Worm (Caenorhabditis elegans): ENCODE data around the gene C15C8.6.

ce11 chrV:12773222-12773621 is 21.9 kb upstream of the C15C8.6 start, which contains the start of gene ZC455.1:
- no peak for TF ChIP-seq ztf-6 (GFP tag; IDR thresholded peaks at IDR 0.05)
- TF ChIP-seq lir-1 (GFP tag; conservative IDR thresholded peaks at IDR 0.05), result no peak
- TF ChIP-seq nfya-1 (tag; optimal IDR thresholded peaks at IDR 0.05; ENCODE audit: borderline replicate concordance, insufficient read depth), result no peak
- no peak for TF ChIP-seq B0336.3 (GFP tag; IDR thresholded peaks at IDR 0.05)
- no peak for TF ChIP-seq hrde-1 (tag; optimal IDR thresholded peaks at IDR 0.05; ENCODE audit: borderline replicate concordance)
- TF ChIP-seq unc-62 (GFP tag; optimal IDR thresholded peaks at IDR 0.05), result no peak
- TF ChIP-seq mes-4 (tag; optimal IDR thresholded peaks at IDR 0.05), result no peak
- no peak for TF ChIP-seq cebp-2 (GFP tag; IDR thresholded peaks at IDR 0.05)
- no peak for TF ChIP-seq unc-130 (GFP tag; optimal IDR thresholded peaks at IDR 0.05)
- TF ChIP-seq ekl-4 (GFP tag; IDR thresholded peaks at IDR 0.05), result no peak
- no peak for TF ChIP-seq madf-6 (GFP tag; IDR thresholded peaks at IDR 0.05)
- TF ChIP-seq snpc-1.3 (tag; optimal IDR thresholded peaks at IDR 0.05; ENCODE audit: insufficient read depth), result no peak
- TF ChIP-seq ets-4 (GFP tag; optimal IDR thresholded peaks at IDR 0.05), result no peak
- no peak for TF ChIP-seq sea-2 (GFP tag; IDR thresholded peaks at IDR 0.05)

All from whole organism, young adult.